Worm (Caenorhabditis elegans): Measurements from ENCODE around the gene F36A4.3.

The F36A4.3 gene

ce11 chrIV:4318056-4318455, 48.6 kb downstream of the F36A4.3 start:
- TF ChIP-seq C34F6.9 (tag; optimal IDR thresholded peaks at IDR 0.05) (no peak), nhr-129 (tag; optimal IDR thresholded peaks at IDR 0.05) (no peak), ztf-1 (GFP tag; conservative IDR thresholded peaks at IDR 0.05) (no peak), unc-39 (tag; optimal IDR thresholded peaks at IDR 0.05) (no peak), ztf-11 (tag; optimal IDR thresholded peaks at IDR 0.05) (no peak), nhr-10 (tag; optimal IDR thresholded peaks at IDR 0.05) (no peak), F13H6.1 (tag; optimal IDR thresholded peaks at IDR 0.05) (no peak), gmeb-1 (tag; optimal IDR thresholded peaks at IDR 0.05) (no peak), nhr-21 (tag; optimal IDR thresholded peaks at IDR 0.05) (no peak), ceh-82 (tag; optimal IDR thresholded peaks at IDR 0.05) (no peak), ztf-4 (tag; optimal IDR thresholded peaks at IDR 0.05) (no peak), blmp-1 (tag; optimal IDR thresholded peaks at IDR 0.05; ENCODE audit: insufficient read depth) (no peak), nhr-23 (tag; optimal IDR thresholded peaks at IDR 0.05) (no peak), peb-1 (tag; optimal IDR thresholded peaks at IDR 0.05) (no peak), ZK546.5 (tag; optimal IDR thresholded peaks at IDR 0.05) (no peak), lin-13 (GFP tag; optimal IDR thresholded peaks at IDR 0.05) (no peak), nhr-12 (tag; optimal IDR thresholded peaks at IDR 0.05) (no peak), egl-27 (tag; optimal IDR thresholded peaks at IDR 0.05) (no peak), dmd-4 (tag; optimal IDR thresholded peaks at IDR 0.05) (no peak)

ce11 chrIV:4319473-4319872, 50.1 kb downstream of the F36A4.3 start:
- TF ChIP-seq nhr-129 (tag; optimal IDR thresholded peaks at IDR 0.05) (no peak), nhr-77 (tag; optimal IDR thresholded peaks at IDR 0.05) (no peak), nhr-10 (tag; optimal IDR thresholded peaks at IDR 0.05) (no peak), elt-1 (tag; optimal IDR thresholded peaks at IDR 0.05) (no peak), sma-3 (GFP tag; optimal IDR thresholded peaks at IDR 0.05) (no peak), elt-3 (tag; optimal IDR thresholded peaks at IDR 0.05) (no peak), lin-13 (GFP tag; optimal IDR thresholded peaks at IDR 0.05) (no peak), snpc-4 (tag; optimal IDR thresholded peaks at IDR 0.05) (no peak), nhr-23 (tag; optimal IDR thresholded peaks at IDR 0.05) (no peak), egl-27 (tag; optimal IDR thresholded peaks at IDR 0.05) (no peak)
